Worm (Caenorhabditis elegans): ENCODE data around the gene E02C12.9.

Gene E02C12.9

DNA sequence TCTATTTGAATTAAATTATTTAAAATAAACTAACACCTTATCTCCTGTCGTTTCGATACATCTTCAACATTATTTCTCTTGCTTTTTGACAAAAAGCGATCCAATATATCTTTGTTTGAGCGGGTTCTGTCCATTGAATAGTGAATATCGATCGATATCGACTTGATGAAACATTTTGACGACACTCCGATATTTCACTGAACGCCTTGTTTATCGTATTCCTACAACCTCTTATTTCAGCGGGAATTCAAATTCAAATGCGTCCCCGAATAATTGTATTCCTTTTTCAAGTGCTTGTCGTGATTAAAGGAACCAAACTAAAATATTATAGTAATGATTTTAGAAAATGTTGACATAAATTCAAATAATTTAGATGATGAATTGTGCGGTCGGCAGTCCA, 28.5 kb downstream of the E02C12.9 start, which contains the start of the genes K07B1.7 and try-5 (continued):
- no peak for TF ChIP-seq egl-27 (tag; optimal IDR thresholded peaks at IDR 0.05)
- TF ChIP-seq nhr-71 (tag; optimal IDR thresholded peaks at IDR 0.05), result peak; percentile 77

DNA sequence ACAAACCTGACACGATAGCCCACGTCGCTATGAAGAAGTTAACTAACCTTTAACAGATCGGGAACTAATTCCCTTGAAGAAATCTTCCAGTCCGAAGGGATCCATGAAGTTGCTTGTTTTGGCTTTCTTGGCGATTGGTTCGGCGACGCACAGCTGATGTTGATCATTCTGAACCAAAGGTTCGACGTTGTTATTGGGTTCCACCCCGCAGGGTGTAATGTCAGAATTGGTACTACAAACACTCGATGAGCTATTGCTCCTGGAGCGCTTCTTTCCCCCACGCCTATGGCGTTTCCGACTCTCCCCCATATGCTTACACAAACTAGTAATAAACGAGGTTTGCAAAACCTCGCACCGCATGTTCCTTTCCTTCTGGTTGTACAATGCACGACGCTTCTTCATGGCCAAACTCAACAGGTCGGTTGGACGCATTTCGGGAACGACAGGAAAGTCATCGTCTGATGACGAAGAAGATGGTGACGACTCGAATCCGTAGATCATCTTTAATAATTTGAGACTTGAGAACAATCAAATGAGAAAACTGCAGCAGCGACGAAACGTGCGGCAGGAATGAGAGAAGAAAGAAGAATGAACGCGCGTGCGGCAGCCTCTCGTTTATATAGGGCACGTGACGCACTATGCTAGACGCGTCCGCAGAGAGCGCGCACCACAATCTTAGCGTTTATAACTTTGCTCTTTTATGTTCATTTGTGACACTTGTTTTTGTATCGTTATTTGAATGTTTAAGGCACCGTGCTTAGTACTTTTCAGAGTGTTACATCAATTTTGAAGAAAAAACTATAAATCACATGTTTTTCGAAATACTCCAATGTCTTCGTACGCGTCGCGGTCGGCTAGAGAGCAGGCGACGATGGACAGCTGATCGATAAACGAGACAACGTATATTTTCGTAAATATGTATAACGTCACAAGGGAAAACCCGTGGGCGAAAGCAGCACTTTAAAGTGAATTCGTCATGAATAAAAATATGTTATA, 31.4 kb downstream of the E02C12.9 start, which contains the start of gene tos-1:
tos-1 (minus strand) TSS at position 575 of the 996 bp plus-strand sequence.
- TF ChIP-seq lin-14 (GFP tag; optimal IDR thresholded peaks at IDR 0.05), result peak; percentile 100
- TF ChIP-seq nhr-85 (tag), result peak; percentile 100
- peak; percentile 7 for TF ChIP-seq pag-3 (tag; optimal IDR thresholded peaks at IDR 0.05; ENCODE audit: borderline replicate concordance, insufficient read depth)
- TF ChIP-seq C34B4.2 (tag; optimal IDR thresholded peaks at IDR 0.05), result peak; percentile 90
- peak; percentile 99 for TF ChIP-seq ama-1 (optimal IDR thresholded peaks at IDR 0.05)
- peak; percentile 99 for TF ChIP-seq ceh-88 (GFP tag; IDR thresholded peaks at IDR 0.05)
- peak; percentile 86 for TF ChIP-seq lin-39 (tag; optimal IDR thresholded peaks at IDR 0.05)
- peak; percentile 90 for TF ChIP-seq fos-1 (tag; optimal IDR thresholded peaks at IDR 0.05)
- TF ChIP-seq nhr-28 (tag; optimal IDR thresholded peaks at IDR 0.05), result peak; percentile 72
- peak; percentile 98 for TF ChIP-seq nhr-77 (tag; optimal IDR thresholded peaks at IDR 0.05)
- peak; percentile 99 for TF ChIP-seq nhr-90 (tag; optimal IDR thresholded peaks at IDR 0.05; ENCODE audit: poor library complexity)
- peak; percentile 48 for TF ChIP-seq ceh-63 (GFP tag; optimal IDR thresholded peaks at IDR 0.05)
- peak; percentile 99 for TF ChIP-seq tbx-2 (tag; optimal IDR thresholded peaks at IDR 0.05)
- TF ChIP-seq mdl-1 (tag; optimal IDR thresholded peaks at IDR 0.05), result peak; percentile 91 to 97
- peak; percentile 100 for TF ChIP-seq nhr-71 (tag; optimal IDR thresholded peaks at IDR 0.05)
- peak; percentile 99 for TF ChIP-seq xbp-1 (tag; optimal IDR thresholded peaks at IDR 0.05)
- TF ChIP-seq pax-3 (tag; optimal IDR thresholded peaks at IDR 0.05), result peak; percentile 100
- TF ChIP-seq isw-1 (GFP tag; IDR thresholded peaks at IDR 0.05), result peak; percentile 99
- TF ChIP-seq unc-130 (tag; optimal IDR thresholded peaks at IDR 0.05), result peak; percentile 69
- TF ChIP-seq elt-3 (tag; optimal IDR thresholded peaks at IDR 0.05), result peak in 5 of 6 experiments; percentile 81 to 98 (median 90)
- peak; percentile 100 for TF ChIP-seq dsc-1 (tag; optimal IDR thresholded peaks at IDR 0.05)
- TF ChIP-seq unc-98 (GFP tag; IDR thresholded peaks at IDR 0.05), result peak; percentile 97
- peak in 1 of 2 experiments; percentile 96 for TF ChIP-seq ztf-11 (tag; optimal IDR thresholded peaks at IDR 0.05)
- peak; percentile 95 for TF ChIP-seq hpl-2 (GFP tag; optimal IDR thresholded peaks at IDR 0.05)
- TF ChIP-seq nhr-11 (tag; optimal IDR thresholded peaks at IDR 0.05), result peak; percentile 97
- TF ChIP-seq elt-2 (tag; optimal IDR thresholded peaks at IDR 0.05), result peak; percentile 98
- peak; percentile 98 for TF ChIP-seq zip-4 (GFP tag; optimal IDR thresholded peaks at IDR 0.05)
- peak; percentile 14 for TF ChIP-seq mef-2 (tag; optimal IDR thresholded peaks at IDR 0.05)
- TF ChIP-seq lin-35 (GFP tag; optimal IDR thresholded peaks at IDR 0.05), result peak; percentile 87 to 93
- peak; percentile 92 for TF ChIP-seq fkh-4 (tag; optimal IDR thresholded peaks at IDR 0.05; ENCODE audit: borderline replicate concordance)
- 0 out of 2 replicates have a peak, but pooled peaks have one; percentile 69 for TF ChIP-seq ets-5 (GFP tag; IDR thresholded peaks at IDR 0.05)
- TF ChIP-seq nhr-19 (GFP tag; conservative IDR thresholded peaks at IDR 0.05), result peak; percentile 98
- peak; percentile 85 for TF ChIP-seq lin-13 (GFP tag; optimal IDR thresholded peaks at IDR 0.05)
- TF ChIP-seq nhr-237 (tag; optimal IDR thresholded peaks at IDR 0.05), result peak; percentile 94
- TF ChIP-seq ztf-4 (tag; optimal IDR thresholded peaks at IDR 0.05), result peak; percentile 95
- TF ChIP-seq swsn-7 (tag; optimal IDR thresholded peaks at IDR 0.05), result peak; percentile 100
- TF ChIP-seq nhr-20 (tag; optimal IDR thresholded peaks at IDR 0.05), result peak; percentile 100
- peak; percentile 99 for TF ChIP-seq egl-13 (tag; optimal IDR thresholded peaks at IDR 0.05)
- peak; percentile 94 for TF ChIP-seq mep-1 (tag; optimal IDR thresholded peaks at IDR 0.05)
- no peak for TF ChIP-seq pqm-1 (tag; optimal IDR thresholded peaks at IDR 0.05)
- no peak for TF ChIP-seq tlp-1 (tag; optimal IDR thresholded peaks at IDR 0.05)
- peak; percentile 70 for TF ChIP-seq efl-3 (GFP tag; optimal IDR thresholded peaks at IDR 0.05)
- TF ChIP-seq lir-3 (tag; optimal IDR thresholded peaks at IDR 0.05; ENCODE audit: poor library complexity), result peak; percentile 89
- peak; percentile 97 for TF ChIP-seq sox-4 (tag; optimal IDR thresholded peaks at IDR 0.05)
- no peak for TF ChIP-seq F16B12.6 (tag; optimal IDR thresholded peaks at IDR 0.05)
- peak; percentile 97 for TF ChIP-seq C16A3.4 (tag; optimal IDR thresholded peaks at IDR 0.05)

All from whole organism, L1 larva.